Fruit fly (Drosophila melanogaster) whole organism, embryonic: Measurements from ENCODE around the gene CG14715.

ENCODE experiments used
- B-H1 ChIP-seq: fragments of 200-800 bp; sonication (Bioruptor generic); IDR thresholded peaks from 3 replicates; pipeline ENCODE4 v1.3.6; 2022; ENCODE audit warnings: missing biosample characterization, missing genetic modification characterization
- BtbVII ChIP-seq: fragments of 200-800 bp; sonication (Bioruptor generic); optimal IDR thresholded peaks from 3 replicates; lab custom pipeline; 2017; ENCODE audit warnings: missing biosample characterization, mild to moderate bottlenecking, missing genetic modification characterization
- CG10565 ChIP-seq: fragments of 200-800 bp; sonication (Bioruptor generic); optimal IDR thresholded peaks from 3 replicates; lab custom pipeline; 2016; ENCODE audit warnings: missing biosample characterization, mild to moderate bottlenecking, missing genetic modification characterization
- CG11504 ChIP-seq: fragments of 200-800 bp; sonication (Bioruptor generic); optimal IDR thresholded peaks from 3 replicates; lab custom pipeline; 2019; ENCODE audit warnings: missing biosample characterization, mild to moderate bottlenecking, missing genetic modification characterization, moderate library complexity
- CG12769 ChIP-seq: fragments of 200-800 bp; sonication (Bioruptor generic); optimal IDR thresholded peaks from 2 replicates; lab custom pipeline; 2019; ENCODE audit warnings: missing biosample characterization, mild to moderate bottlenecking, missing genetic modification characterization, moderate library complexity
- CG15479 ChIP-seq: fragments of 200-800 bp; sonication (Bioruptor generic); optimal IDR thresholded peaks from 3 replicates; lab custom pipeline; 2019; ENCODE audit warnings: missing biosample characterization, mild to moderate bottlenecking, missing genetic modification characterization, moderate library complexity
- CG17361 ChIP-seq: fragments of 200-800 bp; sonication (Bioruptor generic); IDR thresholded peaks from 3 replicates; pipeline ENCODE4 v1.3.6; 2022; ENCODE audit warnings: missing biosample characterization, missing genetic modification characterization
- CG17802 ChIP-seq: fragments of 200-800 bp; sonication (Bioruptor generic); optimal IDR thresholded peaks from 2 replicates; lab custom pipeline; 2018; ENCODE audit warnings: missing biosample characterization, mild to moderate bottlenecking, missing genetic modification characterization, moderate library complexity
- CG1832 ChIP-seq: fragments of 200-800 bp; sonication (Bioruptor generic); optimal IDR thresholded peaks from 2 replicates; lab custom pipeline; 2017; ENCODE audit warnings: missing biosample characterization, mild to moderate bottlenecking, missing genetic modification characterization, inconsistent platforms
- CG18476 ChIP-seq: fragments of 200-800 bp; sonication (Bioruptor generic); optimal IDR thresholded peaks from 2 replicates; lab custom pipeline; 2016; ENCODE audit warnings: missing biosample characterization, mild to moderate bottlenecking, missing genetic modification characterization
- CG2712 ChIP-seq: fragments of 200-800 bp; optimal IDR thresholded peaks from 3 replicates; lab custom pipeline; 2019; ENCODE audit warnings: missing biosample characterization, mild to moderate bottlenecking, missing genetic modification characterization, moderate library complexity
- CG34224 ChIP-seq: fragments of 200-800 bp; sonication (Bioruptor generic); IDR thresholded peaks from 3 replicates; pipeline ENCODE4 v1.3.6; 2022; ENCODE audit warnings: missing biosample characterization, missing genetic modification characterization; ENCODE audit not compliant: partially characterized antibody
- CG3847 ChIP-seq: fragments of 200-800 bp; sonication (Bioruptor generic); IDR thresholded peaks from 2 replicates; pipeline ENCODE4 v1.3.6; 2022; ENCODE audit warnings: missing biosample characterization, missing genetic modification characterization
- CG42726 ChIP-seq: fragments of 200-800 bp; sonication (Bioruptor generic); IDR thresholded peaks from 2 replicates; pipeline ENCODE4 v1.3.6; 2022; ENCODE audit warnings: missing biosample characterization, missing genetic modification characterization; ENCODE audit not compliant: partially characterized antibody
- CG5180 ChIP-seq: fragments of 200-800 bp; sonication (Bioruptor generic); optimal IDR thresholded peaks from 3 replicates; lab custom pipeline; 2017; ENCODE audit warnings: missing biosample characterization, missing genetic modification characterization, mild to moderate bottlenecking, moderate library complexity, missing genetic modification reagents
- CG8290 ChIP-seq, 3 experiments: fragments of 200-800 bp; sonication (Bioruptor generic); optimal IDR thresholded peaks; 2 replicates each; lab custom pipeline; 2016 to 2019; ENCODE audit warnings: missing biosample characterization in 3 of 3, missing genetic modification characterization in 3 of 3, mild to moderate bottlenecking in 2 of 3, moderate library complexity in 1 of 3
- CG8388 ChIP-seq: fragments of 200-800 bp; sonication (Bioruptor generic); optimal IDR thresholded peaks from 2 replicates; lab custom pipeline; 2019; ENCODE audit warnings: missing biosample characterization, mild to moderate bottlenecking, missing genetic modification characterization, moderate library complexity
- CG9932 ChIP-seq: fragments of 200-800 bp; sonication (Bioruptor generic); IDR thresholded peaks from 2 replicates; pipeline ENCODE4 v1.3.6; 2022; ENCODE audit warnings: missing biosample characterization, missing genetic modification characterization
- CrebB ChIP-seq: fragments of 200-800 bp; sonication (Bioruptor generic); optimal IDR thresholded peaks from 3 replicates; lab custom pipeline; 2018; ENCODE audit warnings: missing biosample characterization, mild to moderate bottlenecking, missing genetic modification characterization
- Drgx ChIP-seq: fragments of 200-800 bp; sonication (Bioruptor generic); IDR thresholded peaks from 2 replicates; pipeline ENCODE4 v1.3.6; 2022; ENCODE audit warnings: missing biosample characterization, missing genetic modification characterization
- Elba2 ChIP-seq: fragments of 200-800 bp; sonication (Bioruptor generic); optimal IDR thresholded peaks from 3 replicates; lab custom pipeline; 2016; ENCODE audit warnings: missing biosample characterization, missing genetic modification characterization
- Fer1 ChIP-seq: fragments of 200-800 bp; sonication (Bioruptor generic); optimal IDR thresholded peaks from 2 replicates; lab custom pipeline; 2017; ENCODE audit warnings: missing biosample characterization, mild to moderate bottlenecking, missing genetic modification characterization
- Hmr ChIP-seq: fragments of 200-800 bp; sonication (Bioruptor generic); optimal IDR thresholded peaks from 3 replicates; lab custom pipeline; 2017; ENCODE audit warnings: mild to moderate bottlenecking, missing biosample characterization, missing genetic modification reagents, missing genetic modification characterization
- Hr78 ChIP-seq, 2 experiments: fragments of 200-800 bp in 1 of 2; fragments of >200 bp in 1 of 2; sonication (Bioruptor generic) in 1 of 2; optimal IDR thresholded peaks; 2 replicates each; lab custom pipeline; 2017 to 2019; ENCODE audit warnings: missing biosample characterization in 2 of 2, missing genetic modification characterization in 2 of 2, mild to moderate bottlenecking in 1 of 2, moderate library complexity in 1 of 2
- Med ChIP-seq: fragments of 200-800 bp; sonication (Bioruptor generic); peaks from one replicate; lab custom pipeline; 2016; ENCODE audit warnings: missing biosample characterization, missing genetic modification characterization, mild to moderate bottlenecking, inconsistent platforms, moderate library complexity
- Pdp1 ChIP-seq, 2 experiments: fragments of 200-800 bp; sonication (Bioruptor generic); optimal IDR thresholded peaks; 3 replicates each; lab custom pipeline; 2016; ENCODE audit warnings: missing biosample characterization in 2 of 2, missing genetic modification characterization in 2 of 2, mild to moderate bottlenecking in 1 of 2, moderate library complexity in 1 of 2
- Trl ChIP-seq, 3 experiments: fragments of >200 bp in 2 of 3; fragments of 200-800 bp in 1 of 3; sonication (Bioruptor generic) in 1 of 3; optimal IDR thresholded peaks; 2 replicates in 1 of 3; 3 replicates in 2 of 3; lab custom pipeline; 2016 to 2017; ENCODE audit warnings: missing biosample characterization in 1 of 3, missing genetic modification characterization in 1 of 3
- abd-A ChIP-seq: fragments of 200-800 bp; sonication (Bioruptor generic); optimal IDR thresholded peaks from 3 replicates; lab custom pipeline; 2019; ENCODE audit warnings: missing biosample characterization, mild to moderate bottlenecking, missing genetic modification characterization, moderate library complexity
- ash1 ChIP-seq: fragments of 200-800 bp; sonication (Bioruptor generic); optimal IDR thresholded peaks from 2 replicates; lab custom pipeline; 2018; ENCODE audit warnings: missing biosample characterization, mild to moderate bottlenecking, missing genetic modification characterization
- br ChIP-seq: fragments of >200 bp; optimal IDR thresholded peaks from 2 replicates; lab custom pipeline; 2017
- chinmo ChIP-seq: fragments of 200-800 bp; sonication (Bioruptor generic); IDR thresholded peaks from 4 replicates; pipeline ENCODE4 v1.3.6; 2022; ENCODE audit warnings: missing biosample characterization, missing genetic modification characterization; ENCODE audit not compliant: partially characterized antibody
- chm ChIP-seq: fragments of 200-800 bp; sonication (Bioruptor generic); IDR thresholded peaks from 2 replicates; pipeline ENCODE4 v1.3.6; 2022; ENCODE audit warnings: missing biosample characterization, missing genetic modification characterization
- crol ChIP-seq: fragments of 200-800 bp; sonication (Bioruptor generic); IDR thresholded peaks from 2 replicates; pipeline ENCODE4 v1.3.6; 2022; ENCODE audit warnings: missing biosample characterization, missing genetic modification characterization
- eve ChIP-seq, 2 experiments: fragments of >200 bp; optimal IDR thresholded peaks; 2 replicates each; lab custom pipeline; 2017; ENCODE audit warnings: missing biosample characterization in 2 of 2, missing genetic modification characterization in 2 of 2
- fd64A ChIP-seq: fragments of 200-800 bp; sonication (Bioruptor generic); optimal IDR thresholded peaks from 3 replicates; lab custom pipeline; 2018; ENCODE audit warnings: missing biosample characterization, mild to moderate bottlenecking, missing genetic modification characterization
- gfzf ChIP-seq: fragments of 200-800 bp; sonication (Bioruptor generic); optimal IDR thresholded peaks from 2 replicates; lab custom pipeline; 2016; ENCODE audit warnings: missing biosample characterization, mild to moderate bottlenecking, missing genetic modification characterization, moderate library complexity
- grn ChIP-seq: fragments of 200-800 bp; sonication (Bioruptor generic); optimal IDR thresholded peaks from 3 replicates; lab custom pipeline; 2017; ENCODE audit warnings: missing biosample characterization, missing genetic modification characterization
- insv ChIP-seq, 2 experiments: fragments of 200-800 bp; sonication (Bioruptor generic); optimal IDR thresholded peaks; 3 replicates each; lab custom pipeline; 2016 to 2018; ENCODE audit warnings: missing biosample characterization in 2 of 2, missing genetic modification characterization in 2 of 2
- klu ChIP-seq: fragments of 200-800 bp; sonication (Bioruptor generic); IDR thresholded peaks from 2 replicates; pipeline ENCODE4 v1.3.6; 2022; ENCODE audit warnings: missing biosample characterization, missing genetic modification characterization
- lbe ChIP-seq: fragments of 200-800 bp; sonication (Bioruptor generic); optimal IDR thresholded peaks from 2 replicates; lab custom pipeline; 2016; ENCODE audit warnings: missing biosample characterization, mild to moderate bottlenecking, missing genetic modification characterization
- nmo ChIP-seq: fragments of 200-800 bp; sonication (Bioruptor generic); optimal IDR thresholded peaks from 2 replicates; lab custom pipeline; 2018; ENCODE audit warnings: missing biosample characterization, mild to moderate bottlenecking, missing genetic modification characterization, moderate library complexity
- sc ChIP-seq, 3 experiments: fragments of >200 bp in 2 of 3; fragments of 200-800 bp in 1 of 3; sonication (Bioruptor generic) in 1 of 3; optimal IDR thresholded peaks; 2 replicates in 2 of 3; 3 replicates in 1 of 3; lab custom pipeline; 2017; ENCODE audit warnings: mild to moderate bottlenecking in 1 of 3, missing biosample characterization in 1 of 3, missing genetic modification characterization in 1 of 3, missing genetic modification reagents in 1 of 3
- sens ChIP-seq: fragments of 200-800 bp; sonication (Bioruptor generic); peaks from one replicate; lab custom pipeline; 2016; ENCODE audit warnings: missing biosample characterization, missing genetic modification characterization
- slbo ChIP-seq: fragments of 200-800 bp; sonication (Bioruptor generic); IDR thresholded peaks from 2 replicates; pipeline ENCODE4 v1.3.6; 2022; ENCODE audit warnings: missing biosample characterization, missing genetic modification characterization
- sqz ChIP-seq: fragments of 200-800 bp; sonication (Bioruptor generic); optimal IDR thresholded peaks from 3 replicates; lab custom pipeline; 2018; ENCODE audit warnings: missing biosample characterization, mild to moderate bottlenecking, missing genetic modification characterization

The CG14715 gene

DNA sequence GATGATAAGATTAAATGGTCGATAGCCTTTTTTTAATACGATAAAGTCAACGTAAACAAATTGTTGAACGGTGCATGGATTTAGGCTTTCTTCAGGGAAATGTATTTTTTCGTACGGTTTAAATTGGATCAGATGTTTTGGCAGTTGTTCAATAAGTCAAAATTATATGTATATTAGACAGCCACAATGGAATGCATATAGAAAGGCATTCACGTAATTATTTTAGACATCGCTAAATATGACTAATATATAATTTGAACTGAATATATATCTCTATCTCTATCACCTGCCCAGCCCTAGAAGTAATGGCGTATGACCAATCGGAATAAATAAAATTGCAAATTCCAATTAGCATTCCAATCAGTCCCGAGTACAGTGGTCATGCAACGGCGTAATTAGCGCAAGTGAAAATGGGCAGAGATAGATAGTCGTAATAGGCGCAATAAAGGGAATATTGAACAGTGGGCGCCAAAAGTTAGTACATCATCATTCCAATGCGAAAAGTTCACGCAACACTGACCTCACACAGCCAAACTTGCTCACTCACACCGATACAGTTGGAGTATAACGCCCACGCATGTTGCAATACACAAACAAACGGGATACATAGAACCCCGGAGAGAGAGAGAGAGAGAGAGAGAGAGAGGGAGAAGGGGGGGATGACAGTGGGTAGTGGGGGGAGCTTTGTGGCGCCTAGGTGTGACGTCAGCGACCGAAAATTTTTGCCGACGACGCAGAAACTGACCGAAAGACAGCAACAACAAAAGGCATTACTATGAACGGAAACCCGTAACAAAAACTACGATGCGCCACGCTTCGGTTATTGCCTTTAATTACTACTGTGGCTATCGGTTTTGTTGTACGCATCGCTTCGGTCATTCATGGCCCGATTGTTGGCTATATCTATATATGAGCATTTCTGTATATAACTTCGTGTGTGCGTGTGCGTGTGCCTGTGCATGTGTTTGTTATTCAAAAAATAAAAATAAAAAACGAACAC lies 25.4 kb upstream of the CG14715 start:
- TF ChIP-seq CG17802 (tag; lab: Kevin White, UChicago) (no peak), CG42726 (GFP tag; lab: Robert Waterston, UW) (no peak), CG34224 (GFP tag; lab: Robert Waterston, UW) (peak; percentile 14; the same call in 1 of the 3 replicates), sqz (GFP tag; lab: Kevin White, UChicago) (no peak), CG12769 (tag; lab: Kevin White, UChicago) (peak; percentile 84), CG18476 (GFP tag; lab: Kevin White, UChicago) (no peak), sens (GFP tag; lab: Kevin White, UChicago) (peak; percentile 13), Fer1 (peak; percentile 33), slbo (GFP tag; lab: Robert Waterston, UW) (0 out of 2 replicates have a peak, but pooled peaks have one; percentile 31), Elba2 (GFP tag; lab: Kevin White, UChicago) (peak; percentile 98), crol (GFP tag; lab: Robert Waterston, UW) (peak; percentile 94), chm (GFP tag; lab: Robert Waterston, UW) (0 out of 2 replicates have a peak, but pooled peaks have one; percentile 37), klu (0 out of 2 replicates have a peak, but pooled peaks have one; percentile 38), lbe (no peak), CG8290 (GFP tag; optimal IDR thresholded peaks at IDR 0.05; lab: Kevin White, UChicago) (no peak), CG8290 (tag; optimal IDR thresholded peaks at IDR 0.05; lab: Kevin White, UChicago) (peak in 1 of 2 experiments; percentile 6), BtbVII (GFP tag; lab: Kevin White, UChicago) (peak; percentile 67), CG9932 (GFP tag; lab: Robert Waterston, UW) (0 out of 2 replicates have a peak, but pooled peaks have one; percentile 22), insv (GFP tag; optimal IDR thresholded peaks at IDR 0.05; lab: Kevin White, UChicago) (peak; percentile 67 to 94), gfzf (GFP tag; lab: Kevin White, UChicago) (no peak), CG10565 (no peak), Hr78 (GFP tag; optimal IDR thresholded peaks at IDR 0.05; lab: Kevin White, UChicago) (peak in 1 of 2 experiments; percentile 48), Trl (optimal IDR thresholded peaks at IDR 0.05; lab: Kevin White, UChicago) (peak; percentile 37 to 83), Trl (GFP tag; optimal IDR thresholded peaks at IDR 0.05; lab: Kevin White, UChicago) (no peak), Hmr (GFP tag; lab: Kevin White, UChicago) (peak; percentile 21), nmo (no peak), CG2712 (tag; lab: Kevin White, UChicago) (no peak), CG15479 (GFP tag; lab: Kevin White, UChicago) (peak; percentile 59), CG1832 (GFP tag; lab: Kevin White, UChicago) (peak; percentile 57), Pdp1 (GFP tag; optimal IDR thresholded peaks at IDR 0.05; lab: Kevin White, UChicago) (peak in 1 of 2 experiments; percentile 25), sc (optimal IDR thresholded peaks at IDR 0.05; lab: Kevin White, UChicago) (no peak), sc (GFP tag; optimal IDR thresholded peaks at IDR 0.05; lab: Kevin White, UChicago) (no peak), abd-A (peak; percentile 67), chinmo (GFP tag; lab: Robert Waterston, UW) (peak; percentile 87; the same call in 3 of the 4 replicates), br (no peak), fd64A (GFP tag; lab: Kevin White, UChicago) (no peak), CG3847 (0 out of 2 replicates have a peak, but pooled peaks have one; percentile 26), ash1 (peak; percentile 25), B-H1 (GFP tag; lab: Robert Waterston, UW) (no peak), Drgx (GFP tag; lab: Robert Waterston, UW) (peak; percentile 30; the same call in 1 of the 2 replicates), CG17361 (GFP tag; lab: Robert Waterston, UW) (no peak), CG5180 (peak; percentile 35), CG11504 (tag; lab: Kevin White, UChicago) (peak; percentile 26), Med (GFP tag; lab: Kevin White, UChicago) (peak; percentile 78), CrebB (tag; lab: Kevin White, UChicago) (peak; percentile 25), eve (GFP tag; optimal IDR thresholded peaks at IDR 0.05; lab: Kevin White, UChicago) (peak in 1 of 2 experiments; percentile 77), grn (GFP tag; lab: Kevin White, UChicago) (no peak), CG8388 (GFP tag; lab: Kevin White, UChicago) (peak; percentile 35)
